Fruit fly (Drosophila melanogaster) whole organism, embryonic: ENCODE measurements around the gene CG46458.

Experiments used
- CG31388 ChIP-seq: fragments of 200-800 bp; sonication (Bioruptor generic); optimal IDR thresholded peaks from 2 replicates; lab custom pipeline; 2016; ENCODE audit warnings: missing biosample characterization, missing genetic modification characterization
- CG34376 ChIP-seq: fragments of 200-800 bp; sonication (Bioruptor generic); optimal IDR thresholded peaks from 2 replicates; lab custom pipeline; 2018; ENCODE audit warnings: missing biosample characterization, mild to moderate bottlenecking, missing genetic modification characterization
- CG42726 ChIP-seq: fragments of 200-800 bp; sonication (Bioruptor generic); IDR thresholded peaks from 2 replicates; pipeline ENCODE4 v1.3.6; 2022; ENCODE audit warnings: missing biosample characterization, missing genetic modification characterization; ENCODE audit not compliant: partially characterized antibody
- D ChIP-seq, 2 experiments: fragments of 200-800 bp in 1 of 2; fragments of >200 bp in 1 of 2; sonication (Bioruptor generic) in 1 of 2; optimal IDR thresholded peaks; 2 replicates in 1 of 2; 3 replicates in 1 of 2; lab custom pipeline; 2017; ENCODE audit warnings: mild to moderate bottlenecking in 1 of 2, missing biosample characterization in 1 of 2, missing genetic modification characterization in 1 of 2, missing genetic modification reagents in 1 of 2
- pan ChIP-seq, 4 experiments: fragments of >200 bp in 3 of 4; fragments of 200-800 bp in 1 of 4; sonication (Bioruptor generic) in 1 of 4; optimal IDR thresholded peaks in 3 of 4; IDR thresholded peaks in 1 of 4; 2 replicates each; pipeline versions ENCODE4 v1.3.6 to Lab custom; 2017 to 2022; ENCODE audit warnings: missing biosample characterization in 2 of 4, missing genetic modification characterization in 2 of 4, mixed read lengths in 1 of 4
- row ChIP-seq: fragments of 200-800 bp; sonication (Bioruptor generic); IDR thresholded peaks from 3 replicates; pipeline ENCODE4 v1.3.6; 2022; ENCODE audit warnings: missing biosample characterization, missing genetic modification characterization

DNA sequence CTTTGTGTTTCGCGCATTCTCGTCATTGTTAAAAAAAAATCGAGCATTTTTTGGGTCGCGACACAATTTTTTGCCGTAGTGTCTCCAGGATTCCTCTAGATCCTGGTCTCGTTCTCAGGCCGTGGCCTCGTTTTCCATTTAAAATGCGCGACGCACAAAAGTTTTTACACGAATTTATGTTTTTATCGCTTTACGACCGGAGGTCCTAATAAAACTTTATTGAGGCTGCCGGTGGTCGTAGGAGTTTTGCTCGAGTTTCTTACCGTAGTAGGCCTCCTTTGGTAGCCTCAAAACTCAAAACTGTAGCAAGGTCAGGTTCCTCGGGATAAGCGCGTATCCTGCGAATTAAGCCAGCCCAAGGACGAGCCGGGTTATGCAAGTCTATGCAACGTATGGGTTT lies 100.7 kb downstream of the CG46458 start:
- TF ChIP-seq CG42726 (GFP tag; lab: Robert Waterston, UW) (no peak), pan (optimal IDR thresholded peaks at IDR 0.05; lab: Kevin White, UChicago) (no peak), pan (GFP tag; optimal IDR thresholded peaks at IDR 0.05 in 1 of 2, IDR thresholded peaks at IDR 0.05 in 1 of 2) (no peak), CG31388 (no peak), D (optimal IDR thresholded peaks at IDR 0.05; lab: Kevin White, UChicago) (no peak), D (GFP tag; optimal IDR thresholded peaks at IDR 0.05; lab: Kevin White, UChicago) (no peak), row (GFP tag; lab: Robert Waterston, UW) (no peak), CG34376 (GFP tag; lab: Kevin White, UChicago) (no peak)
